Worm (Caenorhabditis elegans) whole organism, mixed stage, embryonic: ENCODE measurements around the gene C41A3.2.

ENCODE experiments used
- ceh-83 ChIP-seq: fragments of 200-800 bp; sonication (Bioruptor generic); optimal IDR thresholded peaks from 2 replicates; lab custom pipeline; 2018; ENCODE audit warnings: mild to moderate bottlenecking, missing genetic modification characterization, missing compliant biosample characterization
- elt-1 ChIP-seq: sonication (generic microtip); optimal IDR thresholded peaks from 2 replicates; lab custom pipeline; 2017; ENCODE audit warnings: missing genetic modification characterization, mild to moderate bottlenecking, missing compliant biosample characterization, antibody characterized with exemption, moderate library complexity, borderline replicate concordance; ENCODE audit not compliant: insufficient read depth
- ham-2 ChIP-seq: fragments of 200-800 bp; sonication (Bioruptor generic); optimal IDR thresholded peaks from 2 replicates; lab custom pipeline; 2018; ENCODE audit warnings: mild to moderate bottlenecking, missing genetic modification characterization, missing compliant biosample characterization
- nhr-28 ChIP-seq: fragments of 150-350 bp; optimal IDR thresholded peaks from 2 replicates; lab custom pipeline; 2014; ENCODE audit warnings: missing biosample characterization, missing genetic modification characterization
- nhr-76 ChIP-seq: sonication (generic microtip); optimal IDR thresholded peaks from 2 replicates; lab custom pipeline; 2017; ENCODE audit warnings: missing biosample characterization, missing genetic modification characterization
- pha-4 ChIP-seq: fragments of 150-350 bp; optimal IDR thresholded peaks from 2 replicates; lab custom pipeline; 2018; ENCODE audit warnings: missing biosample characterization, missing genetic modification reagents, missing genetic modification characterization
- sptf-1 ChIP-seq: sonication (generic microtip); optimal IDR thresholded peaks from 2 replicates; lab custom pipeline; 2017; ENCODE audit warnings: mild to moderate bottlenecking, missing genetic modification characterization, moderate library complexity, missing compliant biosample characterization
- unc-39 ChIP-seq: fragments of 150-350 bp; optimal IDR thresholded peaks from 2 replicates; lab custom pipeline; 2014; ENCODE audit warnings: missing biosample characterization, missing genetic modification characterization

ce11 chrX:5360682-5361081, 53.5 kb downstream of the C41A3.2 start:
- TF ChIP-seq unc-39 (tag; lab: Kevin White, UChicago) (no peak), ham-2 (peak; percentile 42), elt-1 (tag; lab: Kevin White, UChicago) (no peak), nhr-76 (no peak), nhr-28 (tag; lab: Kevin White, UChicago) (no peak), pha-4 (tag; lab: Kevin White, UChicago) (peak; percentile 54), ceh-83 (no peak), sptf-1 (peak; percentile 11)
